Worm (Caenorhabditis elegans) whole organism, L4/young adult: ENCODE measurements around the gene ZK1098.6.

Experiments used
- dao-5 ChIP-seq: sonication (generic microtip); optimal IDR thresholded peaks from 2 replicates; lab custom pipeline; 2016; ENCODE audit warnings: missing genotype, missing genetic modification characterization, moderate library complexity, missing compliant biosample characterization
- him-1 ChIP-seq: sonication (generic microtip); optimal IDR thresholded peaks from 2 replicates; lab custom pipeline; 2016; ENCODE audit warnings: missing genotype, missing genetic modification reagents, missing genetic modification characterization, missing compliant biosample characterization

- TF ChIP-seq him-1 (tag; lab: Kevin White, UChicago), result peak; percentile 55
- no peak for TF ChIP-seq dao-5
Measured at ce11 chrIII:9546016-9546659, 19.2 kb downstream of the ZK1098.6 start, which contains the start of gene unc-16.
